Fruit fly (Drosophila melanogaster): ENCODE results near the gene CG15525.

Gene CG15525

dm6 chr3R:30046029-30047001 is 48.8 kb upstream of the CG15525 start, which contains the start of the genes RpL32 and CG7943 (continued):
- TF ChIP-seq ap (GFP tag; IDR thresholded peaks at IDR 0.05) (peak; percentile 92), en (GFP tag; optimal IDR thresholded peaks at IDR 0.05) (peak; percentile 90), dmrt99B (tag; optimal IDR thresholded peaks at IDR 0.05) (peak; percentile 82), Lim3 (GFP tag; IDR thresholded peaks at IDR 0.05) (peak; percentile 83), ranshi (GFP tag; IDR thresholded peaks at IDR 0.05) (peak; percentile 97), fd102C (GFP tag; optimal IDR thresholded peaks at IDR 0.05) (peak; percentile 81), CG10274 (GFP tag; optimal IDR thresholded peaks at IDR 0.05) (peak; percentile 87), tgo (GFP tag; IDR thresholded peaks at IDR 0.05) (peak; percentile 93), zen2 (GFP tag; IDR thresholded peaks at IDR 0.05; ENCODE audit: partially characterized antibody) (peak; percentile 100), Sox102F (GFP tag; optimal IDR thresholded peaks at IDR 0.05) (peak; percentile 78), CG7271 (tag; optimal IDR thresholded peaks at IDR 0.05) (peak; percentile 84), C15 (GFP tag; IDR thresholded peaks at IDR 0.05) (peak; percentile 94), sug (tag; optimal IDR thresholded peaks at IDR 0.05) (peak; percentile 95), ro (GFP tag; IDR thresholded peaks at IDR 0.05) (peak; percentile 87), Hsf (GFP tag; optimal IDR thresholded peaks at IDR 0.05) (peak; percentile 93), ind (GFP tag; optimal IDR thresholded peaks at IDR 0.05) (peak; percentile 97), CG31365 (tag; optimal IDR thresholded peaks at IDR 0.05) (peak; percentile 84), prd (optimal IDR thresholded peaks at IDR 0.05) (no peak), prd (GFP tag; IDR thresholded peaks at IDR 0.05) (peak; percentile 97), CG15479 (GFP tag; optimal IDR thresholded peaks at IDR 0.05) (peak; percentile 48), Bteb2 (GFP tag; optimal IDR thresholded peaks at IDR 0.05) (peak; percentile 92), MESR4 (GFP tag; optimal IDR thresholded peaks at IDR 0.05) (peak; percentile 93), H15 (GFP tag; IDR thresholded peaks at IDR 0.05) (peak; percentile 93), Lhr (GFP tag; optimal IDR thresholded peaks at IDR 0.05) (peak; percentile 64), CG18599 (GFP tag; optimal IDR thresholded peaks at IDR 0.05) (peak; percentile 96), yki (optimal IDR thresholded peaks at IDR 0.05) (no peak), onecut (GFP tag; IDR thresholded peaks at IDR 0.05) (peak; percentile 90), Atf6 (GFP tag; IDR thresholded peaks at IDR 0.05) (peak; percentile 96), CG8944 (GFP tag; optimal IDR thresholded peaks at IDR 0.05) (peak; percentile 97), Antp (GFP tag; optimal IDR thresholded peaks at IDR 0.05) (peak; percentile 98), CG12744 (GFP tag; optimal IDR thresholded peaks at IDR 0.05) (peak; percentile 77), ftz-f1 (GFP tag; optimal IDR thresholded peaks at IDR 0.05) (peak; percentile 81), ATbp (GFP tag; optimal IDR thresholded peaks at IDR 0.05) (peak; percentile 83), gcm2 (GFP tag; optimal IDR thresholded peaks at IDR 0.05) (peak; percentile 85), btn (GFP tag; optimal IDR thresholded peaks at IDR 0.05) (peak; percentile 74), HLHmδ (GFP tag; optimal IDR thresholded peaks at IDR 0.05) (peak; percentile 82), CG6654 (GFP tag; optimal IDR thresholded peaks at IDR 0.05) (peak; percentile 84), br (optimal IDR thresholded peaks at IDR 0.05) (no peak), tin (GFP tag; optimal IDR thresholded peaks at IDR 0.05) (peak; percentile 96), pho (GFP tag; optimal IDR thresholded peaks at IDR 0.05) (peak; percentile 93), CG8388 (GFP tag; optimal IDR thresholded peaks at IDR 0.05) (peak; percentile 82), Dll (GFP tag; IDR thresholded peaks at IDR 0.05; ENCODE audit: partially characterized antibody) (peak; percentile 100), CG17359 (tag; optimal IDR thresholded peaks at IDR 0.05) (peak; percentile 93), CG42726 (GFP tag; IDR thresholded peaks at IDR 0.05; ENCODE audit: partially characterized antibody) (peak; percentile 100), Blimp-1 (GFP tag; optimal IDR thresholded peaks at IDR 0.05) (peak; percentile 88), Myb (GFP tag; optimal IDR thresholded peaks at IDR 0.05) (peak; percentile 84), schlank (tag; optimal IDR thresholded peaks at IDR 0.05) (peak; percentile 93), Hey (tag; optimal IDR thresholded peaks at IDR 0.05) (peak; percentile 89), CG7745 (tag; optimal IDR thresholded peaks at IDR 0.05) (no peak)
